Worm (Caenorhabditis elegans) whole organism, young adult: ENCODE data around the gene acl-5.

Experiments used
- F23B12.7 ChIP-seq: sonication (generic microtip); optimal IDR thresholded peaks from 2 replicates; lab custom pipeline; 2017; ENCODE audit warnings: missing genetic modification characterization, mild to moderate bottlenecking, missing compliant biosample characterization, antibody characterized with exemption, moderate library complexity; ENCODE audit not compliant: insufficient read depth
- attf-5 ChIP-seq: fragments of 200-800 bp; sonication (Bioruptor generic); optimal IDR thresholded peaks from 2 replicates; lab custom pipeline; 2018; ENCODE audit warnings: mild to moderate bottlenecking, missing genetic modification characterization, missing compliant biosample characterization
- ceh-79 ChIP-seq: sonication (generic microtip); optimal IDR thresholded peaks from 2 replicates; lab custom pipeline; 2017; ENCODE audit warnings: mild to moderate bottlenecking, missing genetic modification characterization, missing compliant biosample characterization
- chd-7 ChIP-seq: sonication (generic microtip); optimal IDR thresholded peaks from 2 replicates; lab custom pipeline; 2016; ENCODE audit warnings: mild to moderate bottlenecking, missing genetic modification characterization, moderate library complexity, missing compliant biosample characterization
- mes-4 ChIP-seq: sonication (generic microtip); optimal IDR thresholded peaks from 2 replicates; lab custom pipeline; 2016; ENCODE audit warnings: missing genotype, missing genetic modification characterization, missing compliant biosample characterization
- pbrm-1 ChIP-seq: fragments of 200-800 bp; sonication (Bioruptor generic); IDR thresholded peaks from 2 replicates; pipeline ENCODE4 v1.3.6; 2022; ENCODE audit warnings: missing genetic modification reagents, missing genetic modification characterization, missing compliant biosample characterization
- tbp1 ChIP-seq: fragments of 200-800 bp; sonication (Bioruptor generic); optimal IDR thresholded peaks from 2 replicates; lab custom pipeline; 2018; ENCODE audit warnings: mild to moderate bottlenecking, missing genetic modification characterization, missing compliant biosample characterization

DNA sequence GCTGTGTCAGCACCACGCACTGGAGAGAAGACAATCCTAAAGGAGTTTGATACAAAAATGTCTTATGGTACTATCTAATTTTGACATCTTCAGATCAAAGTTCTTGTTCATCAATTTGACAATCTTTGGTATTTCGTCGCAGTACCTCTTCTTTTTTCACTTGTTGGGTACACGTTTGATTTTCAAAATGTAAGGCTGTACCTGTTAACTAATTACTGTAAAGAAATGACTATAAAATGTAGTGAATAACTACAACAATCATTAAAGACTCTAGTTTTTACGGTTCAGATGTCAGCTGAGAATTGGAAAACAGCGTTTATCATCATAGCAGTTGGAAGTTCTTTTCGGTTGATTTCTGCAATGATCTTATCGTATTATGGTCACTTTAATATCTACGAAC lies 50.1 kb downstream of the acl-5 start:
- TF ChIP-seq attf-5 (GFP tag; lab: Kevin White, UChicago), result no peak
- no peak for TF ChIP-seq mes-4 (tag; lab: Kevin White, UChicago)
- TF ChIP-seq tbp1 (GFP tag; lab: Kevin White, UChicago), result no peak
- TF ChIP-seq ceh-79 (tag; lab: Kevin White, UChicago), result no peak
- no peak for TF ChIP-seq pbrm-1
- no peak for TF ChIP-seq F23B12.7
- no peak for TF ChIP-seq chd-7
